Worm (Caenorhabditis elegans): Measurements from ENCODE around the gene K08D12.3.

- TF ChIP-seq ama-1 (optimal IDR thresholded peaks at IDR 0.05) (no peak), ceh-82 (tag; optimal IDR thresholded peaks at IDR 0.05) (no peak), nhr-6 (tag; optimal IDR thresholded peaks at IDR 0.05) (no peak), nhr-12 (tag; optimal IDR thresholded peaks at IDR 0.05) (no peak), ZK546.5 (tag; optimal IDR thresholded peaks at IDR 0.05) (no peak), crh-2 (tag; optimal IDR thresholded peaks at IDR 0.05) (no peak), ztf-1 (GFP tag; conservative IDR thresholded peaks at IDR 0.05) (no peak), Y55F3AM.14 (GFP tag; optimal IDR thresholded peaks at IDR 0.05) (no peak), ztf-11 (tag; optimal IDR thresholded peaks at IDR 0.05) (no peak), ztf-4 (tag; optimal IDR thresholded peaks at IDR 0.05) (no peak), lin-13 (GFP tag; optimal IDR thresholded peaks at IDR 0.05) (no peak), unc-62 (GFP tag; optimal IDR thresholded peaks at IDR 0.05) (no peak), nhr-237 (tag; optimal IDR thresholded peaks at IDR 0.05) (no peak), sem-4 (tag; optimal IDR thresholded peaks at IDR 0.05) (no peak)
These were observed 48.5 kb downstream of the K08D12.3 start for ce11 chrIV:1758595-1758994.

Data from whole organism, L2 larva.